Fruit fly (Drosophila melanogaster) Kc167 (cell line): Measurements from ENCODE around the gene CG3040.

Source experiments
- psq ChIP-seq: fragments of >200 bp; optimal IDR thresholded peaks from 2 replicates; lab custom pipeline; 2017; ENCODE audit warnings: missing external identifiers
- ttk ChIP-seq: sonication (Bioruptor generic); optimal IDR thresholded peaks from 2 replicates; lab custom pipeline; 2017; ENCODE audit warnings: missing external identifiers

DNA sequence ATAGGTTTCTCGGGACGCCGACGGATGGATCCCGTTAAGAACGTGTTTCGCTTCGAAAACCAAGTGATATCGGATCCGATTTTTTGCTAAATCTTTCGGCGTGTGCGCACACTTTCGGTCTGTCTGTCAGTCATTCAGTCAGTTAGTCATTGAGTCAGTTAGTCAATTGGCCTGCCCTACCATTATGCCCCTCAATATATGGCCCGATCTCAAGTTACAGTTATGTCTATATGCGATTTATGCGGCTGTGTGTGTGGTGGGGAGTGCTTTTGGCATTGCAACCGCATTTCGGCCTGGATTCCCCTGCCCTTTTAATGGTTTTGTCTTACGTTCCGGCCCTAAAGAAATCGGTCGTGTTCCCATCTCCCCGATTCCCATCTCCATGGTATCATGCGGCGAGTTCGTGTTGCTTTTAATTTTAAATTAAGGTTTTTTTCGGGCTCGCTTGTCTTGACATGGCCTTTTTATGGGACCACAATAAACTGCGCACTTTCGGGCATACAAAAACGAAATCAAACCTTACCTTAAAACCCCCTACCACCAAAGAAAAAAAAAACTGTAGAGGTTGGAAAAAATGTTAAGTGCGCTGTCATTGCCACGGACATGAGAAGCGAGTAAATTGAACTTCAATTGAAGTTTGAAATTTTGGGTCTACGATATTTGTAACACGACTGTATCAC lies 9.7 kb upstream of the CG3040 start:
- TF ChIP-seq psq (lab: Kevin White, UChicago) (no peak), ttk (no peak)
